Fruit fly (Drosophila melanogaster): ENCODE measurements around the gene Rpn2.

Rpn2 gene

DNA sequence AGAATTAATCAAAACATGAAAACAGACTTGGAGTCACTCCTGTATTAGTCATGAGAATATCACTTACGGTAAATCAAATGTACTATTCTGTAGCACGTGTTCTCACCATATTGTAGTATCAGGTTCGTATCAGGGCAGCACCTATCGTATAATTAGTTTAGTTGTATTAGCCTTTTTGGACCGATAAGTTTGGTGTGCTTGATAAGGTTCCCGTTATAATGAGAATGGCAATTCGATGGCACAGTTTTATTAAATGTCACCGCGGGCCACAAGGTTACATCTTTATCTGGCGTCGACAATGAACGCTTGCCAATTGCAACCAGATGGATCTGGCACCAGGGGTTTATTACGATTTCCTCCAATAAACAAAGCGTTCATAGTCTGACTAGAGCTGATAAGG is 5.4 kb downstream of the Rpn2 start:
- TF ChIP-seq usp (GFP tag; optimal IDR thresholded peaks at IDR 0.05): no peak
- no peak for TF ChIP-seq br (GFP tag; optimal IDR thresholded peaks at IDR 0.05)
- TF ChIP-seq sv (GFP tag; optimal IDR thresholded peaks at IDR 0.05): no peak
- TF ChIP-seq psq (GFP tag; optimal IDR thresholded peaks at IDR 0.05): no peak
- no peak for TF ChIP-seq h (GFP tag; optimal IDR thresholded peaks at IDR 0.05)
- TF ChIP-seq HLH106 (tag; optimal IDR thresholded peaks at IDR 0.05): no peak
- TF ChIP-seq woc (GFP tag; optimal IDR thresholded peaks at IDR 0.05): no peak

DNA sequence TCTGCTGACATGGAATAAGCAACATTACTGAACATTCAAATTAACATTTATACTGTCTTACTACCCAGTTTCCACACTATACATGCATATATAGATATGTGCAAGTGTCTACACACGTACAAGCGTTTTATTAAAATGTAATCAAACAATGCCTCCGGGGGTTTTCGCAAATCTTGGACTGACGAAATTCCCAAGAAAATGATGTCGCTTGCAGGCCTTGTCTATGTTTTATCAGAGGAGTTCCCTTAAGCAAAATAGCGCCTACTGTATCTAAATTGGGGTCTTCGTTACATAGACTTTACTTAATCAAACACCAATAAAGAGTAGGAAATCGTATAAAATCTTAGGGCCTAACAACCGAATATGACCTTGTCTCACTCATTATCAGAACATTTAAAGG is 6.3 kb downstream of the Rpn2 start:
- no peak for TF ChIP-seq dmrt93B (GFP tag; optimal IDR thresholded peaks at IDR 0.05)
- TF ChIP-seq Rel (GFP tag; optimal IDR thresholded peaks at IDR 0.05): no peak
- peak; percentile 85 for TF ChIP-seq Rel (tag; optimal IDR thresholded peaks at IDR 0.05)

DNA sequence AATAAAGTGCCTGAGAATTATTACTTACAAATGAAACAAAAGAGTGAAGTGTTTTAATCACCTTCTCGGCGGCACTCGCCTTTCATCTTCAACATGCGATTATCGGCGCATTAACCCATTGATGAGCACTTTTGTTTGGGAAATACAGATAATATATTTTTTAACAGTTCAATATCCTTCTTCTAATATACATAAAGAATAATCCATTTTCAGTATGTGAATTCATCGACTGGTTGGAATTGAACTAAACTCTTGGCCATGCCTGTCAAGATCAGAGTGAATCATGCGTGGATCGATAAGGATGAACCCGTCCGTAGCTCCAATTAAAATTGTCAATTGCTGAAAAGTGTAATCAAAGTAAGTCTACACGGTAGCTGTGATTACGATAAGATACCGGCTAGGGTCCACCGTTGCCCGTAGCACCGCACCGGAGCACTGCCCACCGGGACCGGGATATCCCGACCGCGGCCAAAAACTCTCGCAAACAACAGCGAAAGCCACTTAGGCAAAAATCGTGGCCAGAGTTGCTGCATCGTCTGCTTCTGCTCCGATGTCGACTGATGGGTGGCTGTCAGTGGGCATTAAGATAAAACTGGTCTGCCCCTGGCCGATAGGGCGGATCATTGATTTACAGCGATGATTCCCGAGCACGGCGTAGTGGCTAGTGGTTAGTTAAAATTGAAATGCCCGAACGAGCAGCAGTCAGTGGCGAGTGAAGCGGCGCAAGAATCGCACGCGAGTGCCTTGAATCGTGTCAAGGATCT is 11.8 kb downstream of the Rpn2 start, which contains the start of gene CG11898:
CG11898 (plus strand) TSS at position 714 of the 764 bp plus-strand sequence.
- TF ChIP-seq br (GFP tag; optimal IDR thresholded peaks at IDR 0.05): peak; percentile 67
- TF ChIP-seq foxo (GFP tag; optimal IDR thresholded peaks at IDR 0.05): peak in 1 of 2 experiments; percentile 62
- TF ChIP-seq fru (GFP tag; optimal IDR thresholded peaks at IDR 0.05): peak; percentile 77
- no peak for TF ChIP-seq woc (GFP tag; optimal IDR thresholded peaks at IDR 0.05)
- TF ChIP-seq ey (GFP tag; optimal IDR thresholded peaks at IDR 0.05): peak; percentile 54
- no peak for TF ChIP-seq pan (optimal IDR thresholded peaks at IDR 0.05)
- no peak for TF ChIP-seq jim (GFP tag; optimal IDR thresholded peaks at IDR 0.05)
- peak; percentile 78 for TF ChIP-seq h (GFP tag; optimal IDR thresholded peaks at IDR 0.05)
- TF ChIP-seq Hr78 (GFP tag; optimal IDR thresholded peaks at IDR 0.05): no peak
- TF ChIP-seq rgr (GFP tag; optimal IDR thresholded peaks at IDR 0.05): peak; percentile 64
- no peak for TF ChIP-seq N (GFP tag; optimal IDR thresholded peaks at IDR 0.05)
- no peak for TF ChIP-seq Jra (GFP tag; optimal IDR thresholded peaks at IDR 0.05)
- no peak for TF ChIP-seq Rel (GFP tag; optimal IDR thresholded peaks at IDR 0.05)
- TF ChIP-seq Rel (tag; optimal IDR thresholded peaks at IDR 0.05): no peak
- no peak for TF ChIP-seq usp (GFP tag; optimal IDR thresholded peaks at IDR 0.05)
- TF ChIP-seq sv (GFP tag; optimal IDR thresholded peaks at IDR 0.05): no peak
- TF ChIP-seq Dfd (GFP tag; optimal IDR thresholded peaks at IDR 0.05): no peak
- TF ChIP-seq dmrt93B (GFP tag; optimal IDR thresholded peaks at IDR 0.05): no peak
- TF ChIP-seq HLH106 (tag; optimal IDR thresholded peaks at IDR 0.05): peak; percentile 40
- no peak for TF ChIP-seq Hnf4 (GFP tag; optimal IDR thresholded peaks at IDR 0.05)
- TF ChIP-seq Hr83 (GFP tag; optimal IDR thresholded peaks at IDR 0.05; ENCODE audit: poor library complexity, severe bottlenecking): no peak
- no peak for TF ChIP-seq Sp1 (GFP tag; optimal IDR thresholded peaks at IDR 0.05)
- TF ChIP-seq Myc (optimal IDR thresholded peaks at IDR 0.05): no peak
- peak; percentile 16 for TF ChIP-seq psq (GFP tag; optimal IDR thresholded peaks at IDR 0.05)
- TF ChIP-seq CG32264 (GFP tag; optimal IDR thresholded peaks at IDR 0.05): no peak
- TF ChIP-seq dsf (GFP tag; optimal IDR thresholded peaks at IDR 0.05; ENCODE audit: borderline replicate concordance): no peak
- no peak for TF ChIP-seq tai (GFP tag; optimal IDR thresholded peaks at IDR 0.05)
- TF ChIP-seq Mio (GFP tag; optimal IDR thresholded peaks at IDR 0.05): no peak
- TF ChIP-seq OdsH (GFP tag; optimal IDR thresholded peaks at IDR 0.05): peak; percentile 35

DNA sequence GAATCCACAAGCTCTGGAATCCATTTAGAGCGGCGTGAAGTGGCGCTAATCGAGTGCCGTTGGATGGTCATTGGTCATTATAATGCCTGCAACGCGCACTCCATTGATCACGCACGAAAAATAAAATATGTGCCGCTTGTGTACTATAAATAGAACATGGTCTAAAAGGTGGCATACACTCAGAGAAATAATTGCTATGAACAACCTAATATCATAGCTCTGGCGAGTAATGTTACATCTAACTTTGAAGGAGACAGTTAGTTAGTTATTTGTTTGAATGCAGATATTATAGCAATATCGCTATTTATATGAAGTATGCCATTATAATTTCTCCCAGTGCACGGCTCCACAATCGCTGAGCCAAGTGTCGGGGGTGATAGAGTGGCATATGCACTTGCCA is 37.7 kb downstream of the Rpn2 start:
- TF ChIP-seq h (GFP tag; optimal IDR thresholded peaks at IDR 0.05) (no peak), Vsx2 (GFP tag; optimal IDR thresholded peaks at IDR 0.05; ENCODE audit: partially characterized antibody) (no peak)

DNA sequence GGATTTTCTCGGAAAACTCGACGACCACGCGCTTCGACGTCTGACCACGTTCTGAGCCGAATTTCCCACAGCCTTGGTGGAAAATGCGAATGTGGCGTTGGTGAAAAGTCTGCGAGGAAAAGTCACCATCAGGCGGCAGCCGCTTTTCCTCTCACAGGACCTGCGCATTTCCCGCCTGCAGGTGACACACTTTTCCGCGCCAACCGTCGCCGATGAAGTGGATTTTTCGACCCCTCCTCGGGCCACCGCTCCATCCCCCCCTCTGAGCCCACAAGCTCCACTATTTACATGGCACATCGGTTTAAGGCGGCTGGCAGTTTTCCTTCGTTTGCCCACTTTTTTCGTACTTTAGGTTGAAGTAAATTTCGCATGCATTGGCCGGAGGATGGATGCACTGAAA is 41.6 kb downstream of the Rpn2 start, which contains the start of gene jus:
jus (minus strand) TSS at position 38 of the 400 bp plus-strand sequence.
- no peak for TF ChIP-seq jim (GFP tag; optimal IDR thresholded peaks at IDR 0.05)
- TF ChIP-seq CrebA (GFP tag; optimal IDR thresholded peaks at IDR 0.05; ENCODE audit: borderline replicate concordance): no peak
- TF ChIP-seq foxo (GFP tag; optimal IDR thresholded peaks at IDR 0.05): no peak
- no peak for TF ChIP-seq OdsH (GFP tag; optimal IDR thresholded peaks at IDR 0.05)
- no peak for TF ChIP-seq Mio (GFP tag; optimal IDR thresholded peaks at IDR 0.05)
- no peak for TF ChIP-seq Vsx2 (GFP tag; optimal IDR thresholded peaks at IDR 0.05; ENCODE audit: partially characterized antibody)
- TF ChIP-seq fru (GFP tag; optimal IDR thresholded peaks at IDR 0.05): no peak

Data from whole organism, wandering third instar larva.